Worm (Caenorhabditis elegans) whole organism, L2 larva: ENCODE data around the gene C13F10.5.

Source experiments
- R02D3.7 ChIP-seq: fragments of 150-350 bp; optimal IDR thresholded peaks from 2 replicates; lab custom pipeline; 2014; ENCODE audit warnings: missing biosample characterization, missing genetic modification characterization
- blmp-1 ChIP-seq: sonication (generic microtip); optimal IDR thresholded peaks from 2 replicates; lab custom pipeline; 2017; ENCODE audit warnings: missing genetic modification characterization, mild to moderate bottlenecking, missing compliant biosample characterization, antibody characterized with exemption, moderate library complexity; ENCODE audit not compliant: insufficient read depth
- elt-3 ChIP-seq: sonication (generic microtip); optimal IDR thresholded peaks from 2 replicates; lab custom pipeline; 2017; ENCODE audit warnings: missing biosample characterization, missing genetic modification characterization
- lin-13 ChIP-seq: fragments of 150-350 bp; optimal IDR thresholded peaks from 2 replicates; lab custom pipeline; 2014; ENCODE audit warnings: missing biosample characterization, missing genetic modification reagents, missing genetic modification characterization
- lin-39 ChIP-seq: fragments of 150-350 bp; optimal IDR thresholded peaks from 2 replicates; lab custom pipeline; 2014; ENCODE audit warnings: missing biosample characterization, missing genetic modification reagents, missing genetic modification characterization
- lsy-2 ChIP-seq, 2 experiments: fragments of 150-350 bp in 1 of 2; sonication (generic microtip) in 1 of 2; optimal IDR thresholded peaks; 2 replicates each; lab custom pipeline; 2014 to 2017; ENCODE audit warnings: missing biosample characterization in 2 of 2, missing genetic modification characterization in 2 of 2
- nhr-11 ChIP-seq: fragments of 150-350 bp; optimal IDR thresholded peaks from 2 replicates; lab custom pipeline; 2014; ENCODE audit warnings: missing biosample characterization, missing genetic modification characterization
- nhr-12 ChIP-seq: fragments of 150-350 bp; optimal IDR thresholded peaks from 2 replicates; lab custom pipeline; 2014; ENCODE audit warnings: missing biosample characterization, missing genetic modification characterization
- nhr-77 ChIP-seq: fragments of 150-350 bp; optimal IDR thresholded peaks from 2 replicates; lab custom pipeline; 2014; ENCODE audit warnings: missing biosample characterization, missing genetic modification characterization
- peb-1 ChIP-seq: fragments of 150-350 bp; optimal IDR thresholded peaks from 2 replicates; lab custom pipeline; 2014; ENCODE audit warnings: missing biosample characterization, missing genetic modification characterization
- unc-39 ChIP-seq: fragments of 150-350 bp; optimal IDR thresholded peaks from 2 replicates; lab custom pipeline; 2014; ENCODE audit warnings: missing biosample characterization, missing genetic modification characterization
- unc-62 ChIP-seq: fragments of 150-350 bp; optimal IDR thresholded peaks from 2 replicates; lab custom pipeline; 2014; ENCODE audit warnings: missing biosample characterization, missing genetic modification reagents, missing genetic modification characterization
- zag-1 ChIP-seq: fragments of 150-350 bp; optimal IDR thresholded peaks from 2 replicates; lab custom pipeline; 2014; ENCODE audit warnings: missing biosample characterization, missing genetic modification characterization

DNA sequence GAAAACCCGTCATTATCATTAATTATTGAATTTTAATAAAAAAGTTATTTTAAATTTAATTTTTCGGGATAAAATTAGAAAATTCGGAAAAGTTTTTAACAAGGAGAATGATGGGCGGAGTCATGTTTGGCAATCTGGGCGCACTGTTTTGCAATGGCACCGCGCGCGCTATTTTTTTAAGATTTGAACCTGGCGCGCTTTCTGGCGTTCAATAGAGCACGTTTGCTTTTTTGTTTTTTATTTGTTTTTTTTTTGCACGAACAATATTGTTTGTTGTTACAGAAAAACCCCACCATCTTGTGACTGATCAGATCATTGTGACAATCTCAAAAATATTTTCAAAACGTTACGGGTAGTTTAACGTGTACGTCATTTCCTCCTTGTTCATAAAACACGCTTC is 18.2 kb upstream of the C13F10.5 start, which contains the start of gene hyls-1:
- TF ChIP-seq lin-13 (GFP tag; lab: Kevin White, UChicago), result peak; percentile 83
- TF ChIP-seq nhr-12 (tag; lab: Kevin White, UChicago), result no peak
- no peak for TF ChIP-seq unc-39 (tag; lab: Kevin White, UChicago)
- TF ChIP-seq zag-1, result peak; percentile 52
- TF ChIP-seq nhr-11 (tag; lab: Kevin White, UChicago), result no peak
- no peak for TF ChIP-seq unc-62 (GFP tag; lab: Kevin White, UChicago)
- no peak for TF ChIP-seq lin-39 (tag; lab: Kevin White, UChicago)
- peak; percentile 71 to 88 for TF ChIP-seq lsy-2 (tag; optimal IDR thresholded peaks at IDR 0.05; lab: Kevin White, UChicago)
- no peak for TF ChIP-seq peb-1 (tag; lab: Kevin White, UChicago)
- no peak for TF ChIP-seq nhr-77
- no peak for TF ChIP-seq elt-3 (tag; lab: Kevin White, UChicago)
- peak; percentile 1 for TF ChIP-seq R02D3.7 (tag; lab: Kevin White, UChicago)
- peak; percentile 40 for TF ChIP-seq blmp-1 (tag; lab: Kevin White, UChicago)
